Worm (Caenorhabditis elegans) whole organism, young adult: Measurements from ENCODE around the gene ZK1251.3.
A peak's percentile ranks its signal among the peaks of the same experiment; 100 is the strongest.
"Not testable (repeated sequence)": the region's sequence is repeated elsewhere in the genome, so short reads cannot be mapped to it uniquely, and the experiment has no call there.

Experiments used
- B0336.3 ChIP-seq: fragments of 200-800 bp; sonication (Bioruptor generic); IDR thresholded peaks from 2 replicates; pipeline ENCODE4 v1.3.6; 2022; ENCODE audit warnings: missing genetic modification characterization, missing compliant biosample characterization
- F23B12.7 ChIP-seq: sonication (generic microtip); optimal IDR thresholded peaks from 2 replicates; lab custom pipeline; 2017; ENCODE audit warnings: missing genetic modification characterization, mild to moderate bottlenecking, missing compliant biosample characterization, antibody characterized with exemption, moderate library complexity; ENCODE audit not compliant: insufficient read depth
- F33H1.4 ChIP-seq: fragments of 200-800 bp; sonication (Bioruptor generic); IDR thresholded peaks from 2 replicates; pipeline ENCODE4 v1.3.6; 2022; ENCODE audit warnings: missing genetic modification reagents, missing genetic modification characterization, missing compliant biosample characterization
- F49E8.2 ChIP-seq: sonication (generic microtip); optimal IDR thresholded peaks from 3 replicates; lab custom pipeline; 2017; ENCODE audit warnings: missing genetic modification characterization, mild to moderate bottlenecking, missing compliant biosample characterization, antibody characterized with exemption, moderate library complexity; ENCODE audit not compliant: insufficient read depth
- F55B11.4 ChIP-seq: sonication (generic microtip); optimal IDR thresholded peaks from 2 replicates; lab custom pipeline; 2016; ENCODE audit warnings: missing compliant biosample characterization, missing genetic modification characterization, borderline replicate concordance; ENCODE audit not compliant: insufficient read depth
- F57A8.1 ChIP-seq: fragments of 200-800 bp; sonication (Bioruptor generic); optimal IDR thresholded peaks from 2 replicates; lab custom pipeline; 2018; ENCODE audit warnings: mild to moderate bottlenecking, missing genetic modification characterization, moderate library complexity, missing compliant biosample characterization
- F57C9.4 ChIP-seq: sonication (generic microtip); optimal IDR thresholded peaks from 2 replicates; lab custom pipeline; 2017; ENCODE audit warnings: mild to moderate bottlenecking, missing genetic modification characterization, missing compliant biosample characterization
- K12H6.12 ChIP-seq: fragments of 200-800 bp; sonication (Bioruptor generic); optimal IDR thresholded peaks from 2 replicates; lab custom pipeline; 2018; ENCODE audit warnings: mild to moderate bottlenecking, missing genetic modification characterization, missing compliant biosample characterization
- Y56A3A.18 ChIP-seq: fragments of 200-800 bp; sonication (Bioruptor generic); IDR thresholded peaks from 2 replicates; pipeline ENCODE4 v1.3.6; 2022; ENCODE audit warnings: missing genetic modification reagents, missing genetic modification characterization, missing compliant biosample characterization
- Y95B8A.8 ChIP-seq: fragments of 200-800 bp; sonication (Bioruptor generic); IDR thresholded peaks from 2 replicates; pipeline ENCODE4 v1.3.6; 2022; ENCODE audit warnings: missing genetic modification reagents, missing genetic modification characterization, missing compliant biosample characterization
- atf-7 ChIP-seq: sonication (generic microtip); optimal IDR thresholded peaks from 2 replicates; lab custom pipeline; 2017; ENCODE audit warnings: mild to moderate bottlenecking, missing genetic modification characterization, missing compliant biosample characterization
- cebp-1 ChIP-seq, 2 experiments: fragments of 200-800 bp in 1 of 2; sonication (Bioruptor generic) in 1 of 2; sonication (generic microtip) in 1 of 2; IDR thresholded peaks in 1 of 2; optimal IDR thresholded peaks in 1 of 2; 2 replicates each; pipeline versions ENCODE4 v1.3.6 to Lab custom; 2017 to 2022; ENCODE audit warnings: missing compliant biosample characterization in 2 of 2, missing genetic modification characterization in 2 of 2, mild to moderate bottlenecking in 1 of 2, missing genetic modification reagents in 1 of 2, moderate library complexity in 1 of 2
- ceh-79 ChIP-seq: sonication (generic microtip); optimal IDR thresholded peaks from 2 replicates; lab custom pipeline; 2017; ENCODE audit warnings: mild to moderate bottlenecking, missing genetic modification characterization, missing compliant biosample characterization
- dpl-1 ChIP-seq: fragments of 150-350 bp; optimal IDR thresholded peaks from 2 replicates; lab custom pipeline; 2014; ENCODE audit warnings: missing biosample characterization, missing genetic modification reagents, missing genetic modification characterization
- egl-44 ChIP-seq: fragments of 200-800 bp; sonication (Bioruptor generic); IDR thresholded peaks from 2 replicates; pipeline ENCODE4 v1.3.6; 2022; ENCODE audit warnings: missing genetic modification reagents, missing genetic modification characterization, missing compliant biosample characterization
- egrh-3 ChIP-seq: fragments of 200-800 bp; sonication (Bioruptor generic); IDR thresholded peaks from 2 replicates; pipeline ENCODE4 v1.3.6; 2022; ENCODE audit warnings: missing genetic modification reagents, missing genetic modification characterization, missing compliant biosample characterization
- ets-4 ChIP-seq: fragments of 200-800 bp; sonication (Bioruptor generic); optimal IDR thresholded peaks from 2 replicates; lab custom pipeline; 2018; ENCODE audit warnings: mild to moderate bottlenecking, missing genetic modification characterization, missing compliant biosample characterization
- fkh-3 ChIP-seq: sonication (generic microtip); optimal IDR thresholded peaks from 2 replicates; lab custom pipeline; 2016; ENCODE audit warnings: mild to moderate bottlenecking, missing genetic modification characterization, missing compliant biosample characterization
- gei-17 ChIP-seq: fragments of 200-800 bp; sonication (Bioruptor generic); optimal IDR thresholded peaks from 2 replicates; lab custom pipeline; 2018; ENCODE audit warnings: mild to moderate bottlenecking, missing genetic modification characterization, missing compliant biosample characterization
- lin-26 ChIP-seq: fragments of 200-800 bp; sonication (Bioruptor generic); IDR thresholded peaks from 2 replicates; pipeline ENCODE4 v1.3.6; 2022; ENCODE audit warnings: missing genetic modification reagents, missing genetic modification characterization, missing compliant biosample characterization
- lin-54 ChIP-seq: fragments of 200-800 bp; sonication (Bioruptor generic); optimal IDR thresholded peaks from 2 replicates; lab custom pipeline; 2018; ENCODE audit warnings: mild to moderate bottlenecking, missing genetic modification characterization, missing compliant biosample characterization
- lir-1 ChIP-seq: fragments of 200-800 bp; sonication (Bioruptor generic); conservative IDR thresholded peaks from 2 replicates; pipeline ENCODE4 v1.3.6; 2022; ENCODE audit warnings: missing genetic modification reagents, missing genetic modification characterization, missing compliant biosample characterization
- nhr-80 ChIP-seq: sonication (generic microtip); optimal IDR thresholded peaks from 2 replicates; lab custom pipeline; 2016; ENCODE audit warnings: missing genetic modification characterization, missing compliant biosample characterization
- nhr-90 ChIP-seq: sonication (generic microtip); optimal IDR thresholded peaks from 2 replicates; lab custom pipeline; 2016; ENCODE audit warnings: missing genotype, mild to moderate bottlenecking, missing genetic modification characterization, missing compliant biosample characterization
- pbrm-1 ChIP-seq: fragments of 200-800 bp; sonication (Bioruptor generic); IDR thresholded peaks from 2 replicates; pipeline ENCODE4 v1.3.6; 2022; ENCODE audit warnings: missing genetic modification reagents, missing genetic modification characterization, missing compliant biosample characterization
- pha-4 ChIP-seq: fragments of 150-350 bp; sonication (generic microtip); optimal IDR thresholded peaks from 2 replicates; lab custom pipeline; 2014; ENCODE audit warnings: missing biosample characterization, missing genetic modification reagents, missing genetic modification characterization
- repo-1 ChIP-seq: sonication (generic microtip); optimal IDR thresholded peaks from 2 replicates; lab custom pipeline; 2017; ENCODE audit warnings: mild to moderate bottlenecking, missing genetic modification characterization, missing compliant biosample characterization
- sea-2 ChIP-seq: fragments of 200-800 bp; sonication (Bioruptor generic); IDR thresholded peaks from 2 replicates; pipeline ENCODE4 v1.3.6; 2022; ENCODE audit warnings: missing genetic modification characterization, missing compliant biosample characterization
- somi-1 ChIP-seq: fragments of 200-800 bp; sonication (Bioruptor generic); optimal IDR thresholded peaks from 2 replicates; lab custom pipeline; 2018; ENCODE audit warnings: mild to moderate bottlenecking, missing genetic modification characterization, missing compliant biosample characterization
- tbp1 ChIP-seq: fragments of 200-800 bp; sonication (Bioruptor generic); optimal IDR thresholded peaks from 2 replicates; lab custom pipeline; 2018; ENCODE audit warnings: mild to moderate bottlenecking, missing genetic modification characterization, missing compliant biosample characterization
- unc-130 ChIP-seq: sonication (generic microtip); optimal IDR thresholded peaks from 2 replicates; lab custom pipeline; 2016; ENCODE audit warnings: missing genetic modification reagents, missing genetic modification characterization, missing compliant biosample characterization
- unc-62 ChIP-seq: fragments of 150-350 bp; optimal IDR thresholded peaks from 2 replicates; lab custom pipeline; 2014; ENCODE audit warnings: missing biosample characterization, missing genetic modification reagents, missing genetic modification characterization
- xnd-1 ChIP-seq: sonication (generic microtip); optimal IDR thresholded peaks from 2 replicates; lab custom pipeline; 2016; ENCODE audit warnings: missing genotype, missing genetic modification reagents, missing genetic modification characterization, missing compliant biosample characterization
- ztf-22 ChIP-seq: fragments of 200-800 bp; sonication (Bioruptor generic); optimal IDR thresholded peaks from 2 replicates; lab custom pipeline; 2018; ENCODE audit warnings: mild to moderate bottlenecking, missing genetic modification characterization, moderate library complexity, missing compliant biosample characterization
- ztf-25 ChIP-seq: fragments of 200-800 bp; sonication (Bioruptor generic); IDR thresholded peaks from 2 replicates; pipeline ENCODE4 v1.3.6; 2022; ENCODE audit warnings: missing genetic modification reagents, missing genetic modification characterization, missing compliant biosample characterization

Gene ZK1251.3

DNA sequence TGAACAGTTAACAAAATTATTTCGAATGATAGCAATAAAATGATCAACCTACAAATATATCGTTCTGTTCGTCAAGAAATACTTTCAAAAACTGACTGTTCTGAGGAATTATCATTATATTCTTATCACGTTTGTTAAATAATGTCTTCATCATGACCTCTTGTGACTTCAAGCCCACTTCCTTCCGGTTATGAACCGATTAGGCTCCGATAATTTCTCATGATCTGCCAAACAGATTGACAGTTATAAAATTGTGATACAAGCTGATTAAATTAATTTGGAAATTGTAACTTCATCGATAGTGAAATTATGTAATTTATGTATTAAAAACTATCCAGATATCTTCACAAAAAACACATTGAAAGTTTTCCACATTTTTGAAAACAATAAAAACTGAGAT, 2.6 kb upstream of the ZK1251.3 start, which contains the start of gene ins-8:
Gene ins-8, minus strand, starts transcription at position 101 of the 400 bp plus-strand sequence.
- no peak for TF ChIP-seq ceh-79 (tag; lab: Kevin White, UChicago)
- TF ChIP-seq, all 124 proteins: peak for 0

DNA sequence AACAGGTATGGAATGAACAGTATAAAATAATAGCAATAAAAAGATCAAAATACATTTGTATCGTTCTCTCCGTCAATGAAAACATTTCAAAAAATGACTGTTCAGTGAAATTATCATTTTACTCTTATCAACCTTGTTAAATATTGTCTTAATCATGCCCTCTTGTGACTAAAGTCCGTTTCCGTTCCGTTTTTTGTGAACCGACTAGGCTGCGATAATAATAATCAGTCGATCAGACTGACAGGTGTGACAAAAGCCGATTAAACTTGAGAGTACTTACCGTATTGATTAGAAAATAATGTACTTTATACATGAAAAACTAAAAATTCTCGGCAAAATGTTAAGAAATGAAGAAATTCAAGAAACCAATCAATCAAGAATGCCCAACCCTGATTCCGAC, 944 bp upstream of the ZK1251.3 start, which contains the start of gene ins-7:
Gene ins-7, minus strand, starts transcription at position 332 of the 400 bp plus-strand sequence.
- TF ChIP-seq tbp1 (GFP tag; lab: Kevin White, UChicago) (no peak), gei-17 (GFP tag; lab: Kevin White, UChicago) (no peak), unc-62 (GFP tag; lab: Kevin White, UChicago) (peak; percentile 70), egl-44 (GFP tag; lab: Robert Waterston, UW) (no peak), F33H1.4 (GFP tag; lab: Robert Waterston, UW) (no peak), lir-1 (GFP tag; lab: Robert Waterston, UW) (no peak), F55B11.4 (tag; lab: Kevin White, UChicago) (no peak), sea-2 (no peak), nhr-80 (peak; percentile 86), cebp-1 (GFP tag; IDR thresholded peaks at IDR 0.05; lab: Robert Waterston, UW) (no peak), cebp-1 (tag; optimal IDR thresholded peaks at IDR 0.05; lab: Kevin White, UChicago) (no peak), ztf-25 (GFP tag; lab: Robert Waterston, UW) (no peak), lin-26 (no peak), ets-4 (peak; percentile 82), F49E8.2 (tag; lab: Kevin White, UChicago) (no peak), atf-7 (tag; lab: Kevin White, UChicago) (no peak), ceh-79 (tag; lab: Kevin White, UChicago) (no peak), dpl-1 (GFP tag; lab: Kevin White, UChicago) (no peak), fkh-3 (tag; lab: Kevin White, UChicago) (no peak), xnd-1 (no peak), egrh-3 (GFP tag; lab: Robert Waterston, UW) (no peak), ztf-22 (GFP tag; lab: Kevin White, UChicago) (peak; percentile 48), somi-1 (GFP tag; lab: Kevin White, UChicago) (no peak), nhr-90 (no peak)

DNA sequence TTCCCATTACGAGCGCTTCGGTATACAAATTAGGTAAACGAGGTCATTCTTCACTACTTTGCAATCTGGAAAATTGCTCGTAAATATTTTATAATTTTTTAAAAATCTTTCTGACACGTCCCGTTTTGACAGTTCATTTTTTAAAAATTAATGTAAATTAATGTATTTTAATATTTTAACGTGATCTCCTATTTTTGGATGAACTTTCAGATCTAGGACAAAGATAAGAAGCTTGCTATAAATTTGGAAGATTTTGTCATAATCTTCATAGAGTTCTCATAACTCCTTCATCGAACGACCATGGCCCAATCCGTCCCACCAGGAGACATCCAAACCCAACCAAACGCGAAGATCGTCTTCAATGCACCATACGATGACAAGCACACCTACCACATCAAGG, 5.3 kb downstream of the ZK1251.3 start, which contains the start of gene msp-76:
Gene msp-76, plus strand, starts transcription at position 301 of the 400 bp plus-strand sequence.
- not testable (repeated sequence) for TF ChIP-seq unc-62 (GFP tag; lab: Kevin White, UChicago); F57C9.4 (tag; lab: Kevin White, UChicago); Y95B8A.8

DNA sequence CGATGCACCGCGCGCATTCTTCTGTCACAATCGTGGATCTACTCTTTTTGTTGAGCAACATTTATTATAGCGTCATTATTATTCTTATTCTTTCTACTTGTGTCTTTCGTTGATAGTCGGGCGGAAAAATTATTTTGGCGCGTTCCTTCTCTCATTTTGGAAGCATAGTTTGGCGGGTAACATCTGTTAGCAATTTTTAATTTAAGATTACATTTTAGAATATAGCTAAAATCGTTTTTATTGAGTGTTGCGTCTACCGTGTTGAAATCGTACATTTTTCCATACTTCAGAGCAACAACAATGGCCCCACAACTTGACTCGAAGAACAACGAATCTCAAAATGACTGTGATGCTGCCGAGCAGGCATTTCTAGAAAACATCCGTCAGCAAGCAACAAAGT, 7.2 kb downstream of the ZK1251.3 start, which contains the start of gene sdz-36:
Gene sdz-36, plus strand, starts transcription at position 301 of the 400 bp plus-strand sequence.
- TF ChIP-seq F23B12.7, result no peak
- TF ChIP-seq pbrm-1 (GFP tag; lab: Robert Waterston, UW), result no peak
- TF ChIP-seq K12H6.12 (tag; lab: Kevin White, UChicago), result no peak
- TF ChIP-seq Y95B8A.8, result no peak
- no peak for TF ChIP-seq pha-4 (tag; lab: Kevin White, UChicago)
- no peak for TF ChIP-seq repo-1
- no peak for TF ChIP-seq Y56A3A.18
- TF ChIP-seq lin-54 (GFP tag; lab: Kevin White, UChicago), result no peak

DNA sequence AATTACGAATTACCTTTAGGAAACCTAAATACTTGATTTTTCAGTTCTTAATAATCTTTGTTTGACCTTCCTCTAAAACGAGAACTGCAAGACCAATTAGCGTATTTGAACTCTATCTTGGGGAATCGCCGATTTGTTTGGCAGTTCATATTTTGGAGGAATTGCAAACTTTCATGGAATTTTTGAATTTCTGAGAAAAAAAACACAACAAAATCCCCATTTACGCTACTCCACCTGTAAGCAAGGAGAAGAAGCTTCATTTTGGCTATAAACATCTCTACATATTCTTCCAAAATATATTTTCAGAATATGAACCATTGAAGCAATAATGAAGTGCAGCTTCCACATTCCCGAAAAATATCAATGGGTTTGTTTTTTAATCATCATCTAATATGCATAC, 9.4 kb downstream of the ZK1251.3 start, which contains the start of gene twk-9:
Gene twk-9, plus strand, starts transcription at position 301 of the 400 bp plus-strand sequence.
- TF ChIP-seq F57A8.1 (GFP tag; lab: Kevin White, UChicago) (no peak), unc-130 (GFP tag; lab: Kevin White, UChicago) (no peak), unc-62 (GFP tag; lab: Kevin White, UChicago) (no peak), F33H1.4 (GFP tag; lab: Robert Waterston, UW) (no peak), B0336.3 (no peak), Y56A3A.18 (no peak), sea-2 (no peak)
